Worm (Caenorhabditis elegans) whole organism, L1 larva: ENCODE results near the gene cal-5.

ENCODE experiments used
- F16B12.6 ChIP-seq: fragments of 150-350 bp; optimal IDR thresholded peaks from 2 replicates; lab custom pipeline; 2014; ENCODE audit warnings: missing biosample characterization, missing genetic modification characterization
- aha-1 ChIP-seq: fragments of 150-350 bp; optimal IDR thresholded peaks from 2 replicates; lab custom pipeline; 2014; ENCODE audit warnings: missing biosample characterization, missing genetic modification characterization
- alr-1 ChIP-seq: fragments of 200-800 bp; sonication (Bioruptor generic); optimal IDR thresholded peaks from 2 replicates; lab custom pipeline; 2018; ENCODE audit warnings: borderline replicate concordance, mild to moderate bottlenecking, missing genetic modification characterization, missing compliant biosample characterization
- aly-2 ChIP-seq: fragments of 150-350 bp; optimal IDR thresholded peaks from 2 replicates; lab custom pipeline; 2014; ENCODE audit warnings: missing biosample characterization, missing genetic modification characterization
- ama-1 ChIP-seq: fragments of 150-350 bp; optimal IDR thresholded peaks from 2 replicates; lab custom pipeline; 2014
- blmp-1 ChIP-seq: fragments of 150-350 bp; optimal IDR thresholded peaks from 2 replicates; lab custom pipeline; 2014; ENCODE audit warnings: missing biosample characterization, missing genetic modification characterization
- ceh-63 ChIP-seq: fragments of 200-800 bp; sonication (Bioruptor generic); optimal IDR thresholded peaks from 2 replicates; lab custom pipeline; 2018; ENCODE audit warnings: mild to moderate bottlenecking, missing genetic modification characterization, missing compliant biosample characterization
- ceh-82 ChIP-seq, 3 experiments: fragments of 150-350 bp in 1 of 3; sonication (generic microtip) in 2 of 3; optimal IDR thresholded peaks; 2 replicates each; lab custom pipeline; 2014 to 2017; ENCODE audit warnings: missing biosample characterization in 3 of 3, missing genetic modification characterization in 3 of 3
- ceh-88 ChIP-seq: fragments of 200-800 bp; sonication (Bioruptor generic); IDR thresholded peaks from 2 replicates; pipeline ENCODE4 v1.3.6; 2022; ENCODE audit warnings: missing genetic modification characterization, missing compliant biosample characterization
- ceh-90 ChIP-seq: sonication (generic microtip); optimal IDR thresholded peaks from 2 replicates; lab custom pipeline; 2016; ENCODE audit warnings: missing genetic modification characterization, missing compliant biosample characterization
- dpl-1 ChIP-seq, 3 experiments: fragments of 150-350 bp in 2 of 3; sonication (generic microtip) in 1 of 3; optimal IDR thresholded peaks; 2 replicates each; lab custom pipeline; 2014 to 2017; ENCODE audit warnings: missing biosample characterization in 3 of 3, missing genetic modification characterization in 3 of 3, missing genetic modification reagents in 3 of 3
- dsc-1 ChIP-seq: sonication (generic microtip); optimal IDR thresholded peaks from 2 replicates; lab custom pipeline; 2016; ENCODE audit warnings: mild to moderate bottlenecking, missing genetic modification characterization, missing compliant biosample characterization
- efl-1 ChIP-seq, 4 experiments: fragments of 150-350 bp; optimal IDR thresholded peaks in 3 of 4; peaks in 1 of 4; 1 replicate in 1 of 4; 2 replicates in 3 of 4; lab custom pipeline; 2014; ENCODE audit warnings: missing biosample characterization in 2 of 4, missing genetic modification characterization in 2 of 4, missing genetic modification reagents in 2 of 4
- egl-13 ChIP-seq: sonication (generic microtip); optimal IDR thresholded peaks from 2 replicates; lab custom pipeline; 2016; ENCODE audit warnings: missing genotype, missing genetic modification reagents, missing genetic modification characterization, missing compliant biosample characterization
- egl-27 ChIP-seq, 2 experiments: fragments of 150-350 bp in 1 of 2; sonication (generic microtip); optimal IDR thresholded peaks; 3 replicates each; lab custom pipeline; 2017 to 2018; ENCODE audit warnings: missing biosample characterization in 2 of 2, missing genetic modification characterization in 2 of 2, missing genetic modification reagents in 2 of 2
- elt-2 ChIP-seq: sonication (generic microtip); optimal IDR thresholded peaks from 2 replicates; lab custom pipeline; 2016; ENCODE audit warnings: missing genetic modification characterization, mild to moderate bottlenecking, inconsistent platforms, missing compliant biosample characterization, missing genetic modification reagents
- elt-3 ChIP-seq, 6 experiments: fragments of 150-350 bp in 1 of 6; sonication (generic microtip); optimal IDR thresholded peaks; 2 replicates each; lab custom pipeline; 2017 to 2018; ENCODE audit warnings: missing biosample characterization in 6 of 6, missing genetic modification characterization in 6 of 6, inconsistent platforms in 1 of 6
- fkh-4 ChIP-seq: sonication (generic microtip); optimal IDR thresholded peaks from 2 replicates; lab custom pipeline; 2016; ENCODE audit warnings: missing compliant biosample characterization, missing genetic modification characterization, borderline replicate concordance
- fkh-8 ChIP-seq: sonication (generic microtip); optimal IDR thresholded peaks from 2 replicates; lab custom pipeline; 2016; ENCODE audit warnings: mild to moderate bottlenecking, missing genetic modification characterization, missing compliant biosample characterization
- hlh-17 ChIP-seq: fragments of 200-800 bp; sonication (Bioruptor generic); optimal IDR thresholded peaks from 2 replicates; lab custom pipeline; 2018; ENCODE audit warnings: missing genetic modification characterization, mild to moderate bottlenecking, missing compliant biosample characterization, moderate library complexity, borderline replicate concordance
- lin-14 ChIP-seq: fragments of 200-800 bp; sonication (Bioruptor generic); optimal IDR thresholded peaks from 2 replicates; lab custom pipeline; 2018; ENCODE audit warnings: mild to moderate bottlenecking, missing genetic modification characterization, moderate library complexity, missing compliant biosample characterization
- lin-35 ChIP-seq, 2 experiments: fragments of 150-350 bp; optimal IDR thresholded peaks; 2 replicates each; lab custom pipeline; 2014; ENCODE audit warnings: missing biosample characterization in 2 of 2, missing genetic modification characterization in 2 of 2, missing genetic modification reagents in 2 of 2
- lin-39 ChIP-seq: fragments of 150-350 bp; optimal IDR thresholded peaks from 2 replicates; lab custom pipeline; 2014; ENCODE audit warnings: missing biosample characterization, missing genetic modification reagents, missing genetic modification characterization
- mab-9 ChIP-seq: fragments of 200-800 bp; sonication (Bioruptor generic); IDR thresholded peaks from 2 replicates; pipeline ENCODE4 v1.3.6; 2022; ENCODE audit warnings: missing genetic modification reagents, missing genetic modification characterization, missing compliant biosample characterization
- mef-2 ChIP-seq: fragments of 150-350 bp; optimal IDR thresholded peaks from 2 replicates; lab custom pipeline; 2014; ENCODE audit warnings: missing biosample characterization, missing genetic modification characterization
- mep-1 ChIP-seq: fragments of 150-350 bp; optimal IDR thresholded peaks from 2 replicates; lab custom pipeline; 2014; ENCODE audit warnings: missing biosample characterization, missing genetic modification characterization
- nhr-11 ChIP-seq: fragments of 150-350 bp; optimal IDR thresholded peaks from 2 replicates; lab custom pipeline; 2014; ENCODE audit warnings: missing biosample characterization, missing genetic modification characterization
- nhr-12 ChIP-seq: sonication (generic microtip); optimal IDR thresholded peaks from 2 replicates; lab custom pipeline; 2017; ENCODE audit warnings: missing biosample characterization, missing genetic modification characterization
- nhr-28 ChIP-seq: fragments of 150-350 bp; optimal IDR thresholded peaks from 2 replicates; lab custom pipeline; 2014; ENCODE audit warnings: missing biosample characterization, missing genetic modification characterization
- nhr-47 ChIP-seq: sonication (generic microtip); optimal IDR thresholded peaks from 2 replicates; lab custom pipeline; 2016; ENCODE audit warnings: mild to moderate bottlenecking, missing genetic modification characterization, moderate library complexity, missing compliant biosample characterization
- nhr-71 ChIP-seq: sonication (generic microtip); optimal IDR thresholded peaks from 2 replicates; lab custom pipeline; 2016; ENCODE audit warnings: mild to moderate bottlenecking, missing genetic modification characterization, moderate library complexity, missing compliant biosample characterization
- nhr-85 ChIP-seq: sonication (generic microtip); peaks from one replicate; lab custom pipeline; 2016; ENCODE audit warnings: missing genetic modification characterization, inconsistent platforms, missing compliant biosample characterization
- nhr-90 ChIP-seq: sonication (generic microtip); optimal IDR thresholded peaks from 2 replicates; lab custom pipeline; 2016; ENCODE audit warnings: mild to moderate bottlenecking, missing genetic modification characterization, missing compliant biosample characterization; ENCODE audit not compliant: poor library complexity
- pag-3 ChIP-seq: sonication (generic microtip); optimal IDR thresholded peaks from 2 replicates; lab custom pipeline; 2017; ENCODE audit warnings: missing genetic modification characterization, mild to moderate bottlenecking, missing compliant biosample characterization, antibody characterized with exemption, borderline replicate concordance; ENCODE audit not compliant: insufficient read depth
- pqm-1 ChIP-seq: sonication (generic microtip); optimal IDR thresholded peaks from 3 replicates; lab custom pipeline; 2017; ENCODE audit warnings: missing biosample characterization, missing genetic modification characterization
- skn-1 ChIP-seq: fragments of 150-350 bp; optimal IDR thresholded peaks from 2 replicates; lab custom pipeline; 2014; ENCODE audit warnings: missing biosample characterization, missing genetic modification characterization
- snpc-4 ChIP-seq: fragments of 150-350 bp; optimal IDR thresholded peaks from 2 replicates; lab custom pipeline; 2014; ENCODE audit warnings: missing biosample characterization, missing genetic modification characterization
- sptf-1 ChIP-seq: fragments of 150-350 bp; optimal IDR thresholded peaks from 2 replicates; lab custom pipeline; 2014; ENCODE audit warnings: missing biosample characterization, missing genetic modification characterization
- swsn-7 ChIP-seq: sonication (generic microtip); optimal IDR thresholded peaks from 2 replicates; lab custom pipeline; 2016; ENCODE audit warnings: missing genetic modification characterization, missing compliant biosample characterization
- tbx-2 ChIP-seq: sonication (generic microtip); optimal IDR thresholded peaks from 2 replicates; lab custom pipeline; 2016; ENCODE audit warnings: missing genetic modification characterization, missing compliant biosample characterization
- unc-130 ChIP-seq: fragments of 150-350 bp; optimal IDR thresholded peaks from 2 replicates; lab custom pipeline; 2017; ENCODE audit warnings: missing biosample characterization, missing genetic modification characterization, inconsistent platforms
- unc-30 ChIP-seq: sonication (generic microtip); optimal IDR thresholded peaks from 2 replicates; lab custom pipeline; 2017; ENCODE audit warnings: missing biosample characterization, missing genetic modification characterization
- unc-62 ChIP-seq: fragments of 150-350 bp; optimal IDR thresholded peaks from 2 replicates; lab custom pipeline; 2014; ENCODE audit warnings: missing biosample characterization, missing genetic modification reagents, missing genetic modification characterization
- unc-86 ChIP-seq: sonication (generic microtip); optimal IDR thresholded peaks from 2 replicates; lab custom pipeline; 2016; ENCODE audit warnings: missing genetic modification characterization, missing compliant biosample characterization
- unc-98 ChIP-seq: fragments of 200-800 bp; sonication (Bioruptor generic); IDR thresholded peaks from 2 replicates; pipeline ENCODE4 v1.3.6; 2022; ENCODE audit warnings: missing genetic modification characterization, missing compliant biosample characterization
- ztf-11 ChIP-seq, 2 experiments: sonication (generic microtip); optimal IDR thresholded peaks; 2 replicates each; lab custom pipeline; 2016 to 2017; ENCODE audit warnings: missing genetic modification characterization in 2 of 2, missing biosample characterization in 1 of 2, missing compliant biosample characterization in 1 of 2

cal-5 gene

DNA sequence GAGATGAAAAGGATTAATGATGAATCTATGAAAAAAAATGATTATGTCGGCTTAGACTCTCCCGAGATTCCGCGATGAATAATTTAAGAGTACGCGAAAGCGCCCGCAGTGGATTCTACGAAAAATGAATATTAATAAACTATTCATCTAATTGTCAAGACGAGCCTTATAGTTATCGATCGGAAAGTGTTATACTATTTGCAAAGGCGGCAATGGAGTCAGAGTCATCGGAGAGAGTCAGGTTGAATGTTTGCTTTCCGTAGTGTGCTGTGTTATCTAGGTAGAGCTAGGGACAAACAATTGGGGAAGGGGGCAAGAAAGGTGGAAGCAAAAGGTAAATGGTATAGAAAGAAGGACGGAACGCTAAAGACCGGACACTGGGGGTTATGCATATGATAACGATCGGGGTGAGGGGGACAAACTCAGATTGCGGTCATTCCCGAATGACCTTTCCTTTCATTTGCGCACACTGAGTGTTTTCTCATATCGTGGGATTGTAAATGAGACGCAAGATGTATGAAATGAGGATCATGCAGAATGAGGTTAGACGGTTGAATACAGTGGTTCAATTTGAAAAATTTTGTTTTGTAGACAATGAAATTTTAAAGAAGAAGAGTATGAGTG, 45.1 kb upstream of the cal-5 start:
- no peak for TF ChIP-seq pag-3
- no peak for TF ChIP-seq nhr-28 (tag; lab: Kevin White, UChicago)
- TF ChIP-seq nhr-71, result peak; percentile 18
- TF ChIP-seq blmp-1, result peak; percentile 3
- TF ChIP-seq nhr-47 (tag; lab: Kevin White, UChicago), result peak; percentile 40
- TF ChIP-seq efl-1 (optimal IDR thresholded peaks at IDR 0.05; lab: Kevin White, UChicago), result no peak
- peak in 1 of 2 experiments; percentile 67 for TF ChIP-seq efl-1 (GFP tag; optimal IDR thresholded peaks at IDR 0.05 in 1 of 2; lab: Kevin White, UChicago)
- no peak for TF ChIP-seq aha-1 (tag; lab: Kevin White, UChicago)
- TF ChIP-seq dsc-1 (tag; lab: Kevin White, UChicago), result peak; percentile 87
- no peak for TF ChIP-seq alr-1 (tag; lab: Kevin White, UChicago)
- peak; percentile 30 for TF ChIP-seq fkh-8
- TF ChIP-seq ama-1 (lab: Kevin White, UChicago), result no peak
- peak in 1 of 2 experiments; percentile 15 for TF ChIP-seq ztf-11 (tag; optimal IDR thresholded peaks at IDR 0.05; lab: Kevin White, UChicago)
- no peak for TF ChIP-seq snpc-4 (tag; lab: Kevin White, UChicago)
- TF ChIP-seq lin-35 (GFP tag; optimal IDR thresholded peaks at IDR 0.05; lab: Kevin White, UChicago), result no peak
- peak; percentile 58 for TF ChIP-seq egl-13
- TF ChIP-seq nhr-85 (tag; lab: Kevin White, UChicago), result peak; percentile 7
- TF ChIP-seq unc-86 (tag; lab: Kevin White, UChicago), result peak; percentile 71

DNA sequence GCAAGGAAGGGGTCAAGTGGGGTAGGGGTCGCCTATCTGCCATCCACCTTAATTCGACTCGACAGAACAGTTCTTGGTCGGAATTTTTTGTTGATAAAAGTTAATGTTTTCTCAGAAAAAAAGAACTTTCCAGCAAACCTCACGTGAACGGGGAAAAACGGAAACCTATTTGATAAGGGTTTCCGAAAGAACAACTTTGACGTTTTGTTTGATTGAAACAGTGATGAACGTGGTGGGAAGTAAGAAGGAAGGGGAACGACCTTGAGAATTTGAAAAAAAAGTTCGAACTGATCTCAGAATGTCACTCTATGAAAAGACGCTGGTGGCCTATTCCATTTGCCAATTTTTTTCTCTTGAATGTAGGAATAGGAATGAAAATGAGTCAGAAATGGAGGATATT, 44.6 kb upstream of the cal-5 start:
- TF ChIP-seq blmp-1 (peak; percentile 51), lin-14 (GFP tag; lab: Kevin White, UChicago) (peak; percentile 13), ama-1 (lab: Kevin White, UChicago) (no peak), elt-3 (tag; optimal IDR thresholded peaks at IDR 0.05; lab: Kevin White, UChicago) (peak in 1 of 6 experiments; percentile 80), fkh-4 (tag; lab: Kevin White, UChicago) (no peak), ztf-11 (tag; optimal IDR thresholded peaks at IDR 0.05; lab: Kevin White, UChicago) (no peak), nhr-71 (no peak), lin-39 (tag; lab: Kevin White, UChicago) (no peak), nhr-11 (tag; lab: Kevin White, UChicago) (no peak), unc-130 (tag; lab: Kevin White, UChicago) (peak; percentile 2), nhr-47 (tag; lab: Kevin White, UChicago) (no peak), aha-1 (tag; lab: Kevin White, UChicago) (no peak), nhr-85 (tag; lab: Kevin White, UChicago) (peak; percentile 73), nhr-90 (tag; lab: Kevin White, UChicago) (no peak), swsn-7 (tag; lab: Kevin White, UChicago) (no peak), ceh-88 (no peak), mef-2 (tag; lab: Kevin White, UChicago) (no peak), pqm-1 (tag; lab: Kevin White, UChicago) (no peak), nhr-12 (no peak), sptf-1 (tag; lab: Kevin White, UChicago) (no peak), dpl-1 (GFP tag; optimal IDR thresholded peaks at IDR 0.05; lab: Kevin White, UChicago) (no peak), F16B12.6 (tag; lab: Kevin White, UChicago) (no peak)

DNA sequence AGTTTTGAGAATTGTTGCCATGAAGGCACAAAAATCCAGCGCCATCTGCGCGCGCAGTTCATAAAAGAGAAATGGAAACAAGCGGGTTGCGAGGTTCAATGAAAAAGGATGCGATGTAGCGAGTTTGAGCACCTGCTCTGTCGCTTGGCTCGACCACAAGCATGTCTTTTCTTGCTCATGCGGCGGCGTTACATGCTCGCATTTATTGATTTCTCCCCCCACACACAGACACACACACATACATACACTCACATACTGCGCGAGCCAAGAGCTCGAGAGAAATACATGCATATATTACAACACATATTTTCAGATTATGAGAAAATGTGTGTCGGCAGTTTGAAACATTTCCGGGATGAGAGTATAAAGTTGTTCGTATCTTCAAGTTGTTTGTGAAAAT, 44.0 kb upstream of the cal-5 start:
- no peak for TF ChIP-seq ztf-11 (tag; optimal IDR thresholded peaks at IDR 0.05; lab: Kevin White, UChicago)
- TF ChIP-seq sptf-1 (tag; lab: Kevin White, UChicago), result no peak
- no peak for TF ChIP-seq unc-98 (GFP tag; lab: Robert Waterston, UW)
- TF ChIP-seq mep-1 (tag; lab: Kevin White, UChicago), result peak; percentile 11
- no peak for TF ChIP-seq alr-1 (tag; lab: Kevin White, UChicago)
- TF ChIP-seq ceh-82 (tag; optimal IDR thresholded peaks at IDR 0.05; lab: Kevin White, UChicago), result peak; percentile 10 to 56 (median 10)
- TF ChIP-seq mab-9 (GFP tag; lab: Robert Waterston, UW), result no peak
- no peak for TF ChIP-seq hlh-17 (GFP tag; lab: Kevin White, UChicago)
- TF ChIP-seq tbx-2, result peak; percentile 12
- no peak for TF ChIP-seq egl-27 (tag; optimal IDR thresholded peaks at IDR 0.05; lab: Kevin White, UChicago)
- TF ChIP-seq aly-2 (tag; lab: Kevin White, UChicago), result no peak
- TF ChIP-seq mef-2 (tag; lab: Kevin White, UChicago), result no peak
- TF ChIP-seq unc-62, result no peak
- no peak for TF ChIP-seq ceh-63 (GFP tag; lab: Kevin White, UChicago)
- TF ChIP-seq elt-2 (tag; lab: Kevin White, UChicago), result no peak
- TF ChIP-seq nhr-12, result no peak
- peak; percentile 3 for TF ChIP-seq skn-1
- TF ChIP-seq ceh-90, result no peak
- TF ChIP-seq pag-3, result no peak
- TF ChIP-seq egl-13, result peak; percentile 63
- TF ChIP-seq fkh-8, result peak; percentile 76
- TF ChIP-seq nhr-47 (tag; lab: Kevin White, UChicago), result peak; percentile 38
- peak; percentile 64 for TF ChIP-seq unc-86 (tag; lab: Kevin White, UChicago)
- no peak for TF ChIP-seq unc-30 (tag; lab: Kevin White, UChicago)
- TF ChIP-seq lin-14 (GFP tag; lab: Kevin White, UChicago), result peak; percentile 73
